Worm (Caenorhabditis elegans) whole organism, L1 larva: ENCODE data around the gene ugt-8.

Experiments
- fkh-10 ChIP-seq: sonication (generic microtip); optimal IDR thresholded peaks from 2 replicates; lab custom pipeline; 2017; ENCODE audit warnings: missing biosample characterization, missing genetic modification reagents, missing genetic modification characterization
- lin-13 ChIP-seq: fragments of 150-350 bp; optimal IDR thresholded peaks from 2 replicates; lab custom pipeline; 2014; ENCODE audit warnings: missing biosample characterization, missing genetic modification reagents, missing genetic modification characterization
- nhr-12 ChIP-seq: sonication (generic microtip); optimal IDR thresholded peaks from 2 replicates; lab custom pipeline; 2017; ENCODE audit warnings: missing biosample characterization, missing genetic modification characterization

DNA sequence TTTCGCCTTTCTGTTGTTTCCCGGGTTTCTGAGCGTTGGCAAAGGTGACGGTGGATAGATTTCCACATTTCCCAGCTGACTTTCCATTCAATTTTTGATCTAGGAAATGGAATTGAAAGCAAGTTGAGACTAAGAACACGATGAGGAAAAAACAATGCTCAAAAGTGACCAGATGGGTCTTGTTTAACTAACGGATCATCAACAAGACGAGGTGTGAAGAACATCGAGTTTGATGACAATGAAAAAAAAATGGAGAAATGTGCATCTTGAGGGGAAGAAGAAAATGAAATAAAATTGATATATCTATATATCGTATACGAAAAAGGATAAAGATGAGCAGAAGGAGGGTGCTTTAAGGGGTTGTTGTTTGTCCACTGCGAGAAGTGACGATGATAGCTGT, 26.1 kb upstream of the ugt-8 start, which contains the start of gene T19H12.6:
- TF ChIP-seq nhr-12: no peak
- TF ChIP-seq fkh-10 (GFP tag; lab: Kevin White, UChicago): no peak
- no peak for TF ChIP-seq lin-13 (GFP tag; lab: Kevin White, UChicago)
